Fruit fly (Drosophila melanogaster) whole organism, embryonic: ENCODE results near the gene Vti1a.

ENCODE experiments used
- Atf-2 ChIP-seq: fragments of 200-800 bp; sonication (Bioruptor generic); optimal IDR thresholded peaks from 2 replicates; lab custom pipeline; 2016; ENCODE audit warnings: missing biosample characterization, missing genetic modification characterization
- CG10209 ChIP-seq: fragments of 200-800 bp; sonication (Bioruptor generic); optimal IDR thresholded peaks from 3 replicates; lab custom pipeline; 2017; ENCODE audit warnings: missing biosample characterization, mild to moderate bottlenecking, missing genetic modification characterization, missing genetic modification reagents
- CG10321 ChIP-seq: fragments of 200-800 bp; sonication (Bioruptor generic); IDR thresholded peaks from 2 replicates; pipeline ENCODE4 v1.3.6; 2022; ENCODE audit warnings: missing biosample characterization, missing genetic modification characterization
- CG12104 ChIP-seq: fragments of 200-800 bp; sonication (Bioruptor generic); optimal IDR thresholded peaks from 3 replicates; lab custom pipeline; 2016; ENCODE audit warnings: missing biosample characterization, missing genetic modification characterization
- CG13123 ChIP-seq: fragments of 200-800 bp; sonication (Bioruptor generic); optimal IDR thresholded peaks from 2 replicates; lab custom pipeline; 2016; ENCODE audit warnings: missing biosample characterization, missing genetic modification characterization
- CG15011 ChIP-seq: fragments of 200-800 bp; sonication (Bioruptor generic); optimal IDR thresholded peaks from 3 replicates; lab custom pipeline; 2018; ENCODE audit warnings: missing biosample characterization, mild to moderate bottlenecking, missing genetic modification characterization
- CG17385 ChIP-seq: fragments of 200-800 bp; sonication (Bioruptor generic); optimal IDR thresholded peaks from 3 replicates; lab custom pipeline; 2018; ENCODE audit warnings: missing biosample characterization, mild to moderate bottlenecking, missing genetic modification characterization
- CG17568 ChIP-seq: fragments of 200-800 bp; sonication (Bioruptor generic); optimal IDR thresholded peaks from 2 replicates; lab custom pipeline; 2018; ENCODE audit warnings: missing biosample characterization, mild to moderate bottlenecking, missing genetic modification characterization, moderate library complexity
- CG17802 ChIP-seq: fragments of 200-800 bp; sonication (Bioruptor generic); optimal IDR thresholded peaks from 2 replicates; lab custom pipeline; 2018; ENCODE audit warnings: missing biosample characterization, mild to moderate bottlenecking, missing genetic modification characterization, moderate library complexity
- CG1792 ChIP-seq: fragments of 200-800 bp; sonication (Bioruptor generic); optimal IDR thresholded peaks from 2 replicates; lab custom pipeline; 2016; ENCODE audit warnings: missing biosample characterization, missing genetic modification characterization
- CG18619 ChIP-seq: fragments of 200-800 bp; sonication (Bioruptor generic); optimal IDR thresholded peaks from 3 replicates; lab custom pipeline; 2017; ENCODE audit warnings: missing biosample characterization, mild to moderate bottlenecking, missing genetic modification characterization
- CG31365 ChIP-seq: fragments of 200-800 bp; sonication (Bioruptor generic); optimal IDR thresholded peaks from 2 replicates; lab custom pipeline; 2018; ENCODE audit warnings: missing biosample characterization, mild to moderate bottlenecking, missing genetic modification characterization
- CG3281 ChIP-seq: fragments of 200-800 bp; sonication (Bioruptor generic); optimal IDR thresholded peaks from 3 replicates; lab custom pipeline; 2017; ENCODE audit warnings: missing biosample characterization, mild to moderate bottlenecking, missing genetic modification characterization
- CG3995 ChIP-seq: fragments of 200-800 bp; sonication (Bioruptor generic); optimal IDR thresholded peaks from 3 replicates; lab custom pipeline; 2016; ENCODE audit warnings: missing biosample characterization, missing genetic modification characterization
- CG4282 ChIP-seq: fragments of 200-800 bp; sonication (Bioruptor generic); optimal IDR thresholded peaks from 2 replicates; lab custom pipeline; 2016; ENCODE audit warnings: missing biosample characterization, missing genetic modification characterization
- CG4707 ChIP-seq: fragments of 200-800 bp; sonication (Bioruptor generic); optimal IDR thresholded peaks from 2 replicates; lab custom pipeline; 2018; ENCODE audit warnings: missing biosample characterization, mild to moderate bottlenecking, missing genetic modification characterization, moderate library complexity
- CG6854 ChIP-seq: fragments of 200-800 bp; sonication (Bioruptor generic); optimal IDR thresholded peaks from 3 replicates; lab custom pipeline; 2017; ENCODE audit warnings: missing biosample characterization, mild to moderate bottlenecking, missing genetic modification characterization
- CG7786 ChIP-seq: fragments of 200-800 bp; sonication (Bioruptor generic); optimal IDR thresholded peaks from 2 replicates; lab custom pipeline; 2016; ENCODE audit warnings: missing biosample characterization, missing genetic modification characterization
- CG9797 ChIP-seq: fragments of 200-800 bp; sonication (Bioruptor generic); optimal IDR thresholded peaks from 3 replicates; lab custom pipeline; 2018; ENCODE audit warnings: missing biosample characterization, mild to moderate bottlenecking, missing genetic modification characterization
- CHES-1-like ChIP-seq: fragments of 200-800 bp; sonication (Bioruptor generic); optimal IDR thresholded peaks from 2 replicates; lab custom pipeline; 2016; ENCODE audit warnings: missing biosample characterization, missing genetic modification characterization
- Camta ChIP-seq: fragments of 200-800 bp; sonication (Bioruptor generic); optimal IDR thresholded peaks from 2 replicates; lab custom pipeline; 2016; ENCODE audit warnings: missing biosample characterization, missing genetic modification characterization
- Dp ChIP-seq: fragments of 200-800 bp; sonication (Bioruptor generic); optimal IDR thresholded peaks from 2 replicates; lab custom pipeline; 2018; ENCODE audit warnings: missing biosample characterization, mild to moderate bottlenecking, missing genetic modification characterization, moderate library complexity
- Lhr ChIP-seq: fragments of 200-800 bp; sonication (Bioruptor generic); optimal IDR thresholded peaks from 3 replicates; lab custom pipeline; 2017; ENCODE audit warnings: mild to moderate bottlenecking, missing biosample characterization, missing genetic modification reagents, missing genetic modification characterization
- Mes4 ChIP-seq: fragments of 200-800 bp; sonication (Bioruptor generic); optimal IDR thresholded peaks from 2 replicates; lab custom pipeline; 2016; ENCODE audit warnings: missing biosample characterization, missing genetic modification characterization
- NC2β ChIP-seq: fragments of 200-800 bp; sonication (Bioruptor generic); optimal IDR thresholded peaks from 2 replicates; lab custom pipeline; 2016; ENCODE audit warnings: missing biosample characterization, missing genetic modification characterization
- NfI ChIP-seq: fragments of 200-800 bp; sonication (Bioruptor generic); optimal IDR thresholded peaks from 3 replicates; lab custom pipeline; 2018; ENCODE audit warnings: missing biosample characterization, mild to moderate bottlenecking, missing genetic modification characterization, moderate library complexity
- Opbp ChIP-seq: fragments of 200-800 bp; sonication (Bioruptor generic); IDR thresholded peaks from 3 replicates; pipeline ENCODE4 v1.3.6; 2022; ENCODE audit warnings: missing biosample characterization, missing genetic modification characterization; ENCODE audit not compliant: partially characterized antibody
- Ravus ChIP-seq: fragments of 200-800 bp; sonication (Bioruptor generic); IDR thresholded peaks from 2 replicates; pipeline ENCODE4 v1.3.6; 2022; ENCODE audit warnings: missing biosample characterization, missing genetic modification characterization
- Six4 ChIP-seq: fragments of 200-800 bp; sonication (Bioruptor generic); optimal IDR thresholded peaks from 2 replicates; lab custom pipeline; 2016; ENCODE audit warnings: missing biosample characterization, missing genetic modification characterization
- ac ChIP-seq: fragments of 200-800 bp; sonication (Bioruptor generic); optimal IDR thresholded peaks from 3 replicates; lab custom pipeline; 2017; ENCODE audit warnings: missing biosample characterization, mild to moderate bottlenecking, missing genetic modification characterization
- amos ChIP-seq: fragments of 200-800 bp; sonication (Bioruptor generic); IDR thresholded peaks from 2 replicates; pipeline ENCODE4 v1.3.6; 2022; ENCODE audit warnings: missing biosample characterization, missing genetic modification characterization; ENCODE audit not compliant: partially characterized antibody
- ash1 ChIP-seq: fragments of 200-800 bp; sonication (Bioruptor generic); optimal IDR thresholded peaks from 2 replicates; lab custom pipeline; 2018; ENCODE audit warnings: missing biosample characterization, mild to moderate bottlenecking, missing genetic modification characterization
- az2 ChIP-seq: fragments of 200-800 bp; sonication (Bioruptor generic); optimal IDR thresholded peaks from 3 replicates; lab custom pipeline; 2016; ENCODE audit warnings: missing biosample characterization, missing genetic modification characterization
- br ChIP-seq: fragments of >200 bp; optimal IDR thresholded peaks from 2 replicates; lab custom pipeline; 2017
- btn ChIP-seq: fragments of 200-800 bp; sonication (Bioruptor generic); optimal IDR thresholded peaks from 2 replicates; lab custom pipeline; 2016; ENCODE audit warnings: missing biosample characterization, missing genetic modification characterization
- chif ChIP-seq, 2 experiments: fragments of 200-800 bp; sonication (Bioruptor generic); optimal IDR thresholded peaks; 3 replicates each; lab custom pipeline; 2016; ENCODE audit warnings: missing biosample characterization in 2 of 2, missing genetic modification characterization in 2 of 2
- chm ChIP-seq: fragments of 200-800 bp; sonication (Bioruptor generic); IDR thresholded peaks from 2 replicates; pipeline ENCODE4 v1.3.6; 2022; ENCODE audit warnings: missing biosample characterization, missing genetic modification characterization
- gro ChIP-seq: fragments of 200-800 bp; sonication (Bioruptor generic); optimal IDR thresholded peaks from 2 replicates; lab custom pipeline; 2016; ENCODE audit warnings: missing biosample characterization, missing genetic modification characterization
- hbn ChIP-seq: fragments of 200-800 bp; sonication (Bioruptor generic); IDR thresholded peaks from 2 replicates; pipeline ENCODE4 v1.3.6; 2022; ENCODE audit warnings: missing biosample characterization, missing genetic modification characterization; ENCODE audit not compliant: partially characterized antibody
- p53 ChIP-seq: fragments of 200-800 bp; sonication (Bioruptor generic); optimal IDR thresholded peaks from 2 replicates; lab custom pipeline; 2016; ENCODE audit warnings: missing biosample characterization, missing genetic modification characterization
- pb ChIP-seq: fragments of 200-800 bp; sonication (Bioruptor generic); optimal IDR thresholded peaks from 3 replicates; lab custom pipeline; 2016; ENCODE audit warnings: missing biosample characterization, missing genetic modification characterization
- pnt ChIP-seq: fragments of 200-800 bp; sonication (Bioruptor generic); optimal IDR thresholded peaks from 3 replicates; lab custom pipeline; 2016; ENCODE audit warnings: missing biosample characterization, missing genetic modification characterization
- pum ChIP-seq: fragments of 200-800 bp; sonication (Bioruptor generic); optimal IDR thresholded peaks from 2 replicates; lab custom pipeline; 2016; ENCODE audit warnings: missing biosample characterization, missing genetic modification characterization
- rib ChIP-seq: fragments of 200-800 bp; sonication (Bioruptor generic); IDR thresholded peaks from 2 replicates; pipeline ENCODE4 v1.3.6; 2022; ENCODE audit warnings: missing biosample characterization, missing genetic modification characterization
- salm ChIP-seq: fragments of 200-800 bp; sonication (Bioruptor generic); optimal IDR thresholded peaks from 2 replicates; lab custom pipeline; 2018; ENCODE audit warnings: missing biosample characterization, mild to moderate bottlenecking, missing genetic modification characterization
- slou ChIP-seq: fragments of 200-800 bp; sonication (Bioruptor generic); optimal IDR thresholded peaks from 3 replicates; lab custom pipeline; 2016; ENCODE audit warnings: missing biosample characterization, missing genetic modification characterization
- sug ChIP-seq: fragments of 200-800 bp; optimal IDR thresholded peaks from 2 replicates; lab custom pipeline; 2019; ENCODE audit warnings: missing biosample characterization, mild to moderate bottlenecking, missing genetic modification characterization, moderate library complexity
- toy ChIP-seq: fragments of 200-800 bp; sonication (Bioruptor generic); IDR thresholded peaks from 2 replicates; pipeline ENCODE4 v1.3.6; 2022; ENCODE audit warnings: missing biosample characterization, missing genetic modification characterization
- usp ChIP-seq: fragments of >200 bp; optimal IDR thresholded peaks from 2 replicates; lab custom pipeline; 2017; ENCODE audit warnings: missing biosample characterization, missing genetic modification characterization
- wek ChIP-seq: fragments of 200-800 bp; sonication (Bioruptor generic); optimal IDR thresholded peaks from 3 replicates; lab custom pipeline; 2018; ENCODE audit warnings: missing biosample characterization, mild to moderate bottlenecking, missing genetic modification characterization, moderate library complexity

The Vti1a gene

dm6 chr3L:724518-725341 is 32.0 kb upstream of the Vti1a start (continued):
- TF ChIP-seq Camta (GFP tag; lab: Kevin White, UChicago) = peak; percentile 99
- TF ChIP-seq pnt (GFP tag; lab: Kevin White, UChicago) = peak; percentile 95
- TF ChIP-seq pb = peak; percentile 75
- TF ChIP-seq Six4 = peak; percentile 95
- TF ChIP-seq gro = peak; percentile 72
- no peak for TF ChIP-seq usp (GFP tag; lab: Kevin White, UChicago)
- TF ChIP-seq CG10321 (GFP tag; lab: Robert Waterston, UW) = peak; percentile 66; the same call in 1 of the 2 replicates
- peak; percentile 77 for TF ChIP-seq CG17385 (GFP tag; lab: Kevin White, UChicago)
- TF ChIP-seq Lhr (GFP tag; lab: Kevin White, UChicago) = peak; percentile 95
- no peak for TF ChIP-seq hbn
- TF ChIP-seq CG12104 = peak; percentile 89
- TF ChIP-seq p53 (GFP tag; lab: Kevin White, UChicago) = peak; percentile 88
- TF ChIP-seq NC2β (GFP tag; lab: Kevin White, UChicago) = peak; percentile 97
- TF ChIP-seq CG3995 = no peak
- TF ChIP-seq CG4282 (GFP tag; lab: Kevin White, UChicago) = peak; percentile 90
- TF ChIP-seq chm (GFP tag; lab: Robert Waterston, UW) = peak; percentile 95
- peak; percentile 81 for TF ChIP-seq CG13123 (GFP tag; lab: Kevin White, UChicago)
- TF ChIP-seq br = no peak
- TF ChIP-seq CG9797 (GFP tag; lab: Kevin White, UChicago) = peak; percentile 56
- no peak for TF ChIP-seq sug (tag; lab: Kevin White, UChicago)
- peak; percentile 86 for TF ChIP-seq CG18619 (GFP tag; lab: Kevin White, UChicago)
- TF ChIP-seq toy (GFP tag; lab: Robert Waterston, UW) = peak; percentile 70
- no peak for TF ChIP-seq Dp (GFP tag; lab: Kevin White, UChicago)
- peak; percentile 65 for TF ChIP-seq CG6854 (GFP tag; lab: Kevin White, UChicago)
- TF ChIP-seq pum (GFP tag; lab: Kevin White, UChicago) = peak; percentile 94
- peak; percentile 59 for TF ChIP-seq CG31365
- peak; percentile 88 for TF ChIP-seq CG17568 (GFP tag; lab: Kevin White, UChicago)
- TF ChIP-seq ash1 (GFP tag; lab: Kevin White, UChicago) = peak; percentile 17
- TF ChIP-seq CG3281 (GFP tag; lab: Kevin White, UChicago) = peak; percentile 64
- peak; percentile 94 for TF ChIP-seq salm (tag; lab: Kevin White, UChicago)
- TF ChIP-seq Atf-2 = peak; percentile 96
- TF ChIP-seq wek (GFP tag; lab: Kevin White, UChicago) = peak; percentile 84
- TF ChIP-seq CG4707 (GFP tag; lab: Kevin White, UChicago) = peak; percentile 98
- TF ChIP-seq Ravus (GFP tag; lab: Robert Waterston, UW) = peak; percentile 44
- peak; percentile 90 for TF ChIP-seq CHES-1-like (GFP tag; lab: Kevin White, UChicago)
- peak; percentile 95 for TF ChIP-seq az2 (GFP tag; lab: Kevin White, UChicago)
- TF ChIP-seq rib = no peak
- TF ChIP-seq CG10209 (GFP tag; lab: Kevin White, UChicago) = peak; percentile 93
- peak; percentile 90 for TF ChIP-seq CG1792 (GFP tag; lab: Kevin White, UChicago)
- TF ChIP-seq amos (GFP tag; lab: Robert Waterston, UW) = no peak
- TF ChIP-seq CG7786 (GFP tag; lab: Kevin White, UChicago) = peak; percentile 84
- TF ChIP-seq slou = peak; percentile 88
- TF ChIP-seq NfI (GFP tag; lab: Kevin White, UChicago) = peak; percentile 72
- TF ChIP-seq chif (GFP tag; optimal IDR thresholded peaks at IDR 0.05; lab: Kevin White, UChicago) = peak; percentile 95 to 96
- peak; percentile 87 for TF ChIP-seq CG17802 (tag; lab: Kevin White, UChicago)
- peak; percentile 93 for TF ChIP-seq btn (GFP tag; lab: Kevin White, UChicago)
- TF ChIP-seq Opbp (GFP tag; lab: Robert Waterston, UW) = peak; percentile 26; the same call in 1 of the 3 replicates
- peak; percentile 97 for TF ChIP-seq Mes4 (GFP tag; lab: Kevin White, UChicago)
- peak; percentile 98 for TF ChIP-seq ac
- TF ChIP-seq CG15011 (GFP tag; lab: Kevin White, UChicago) = peak; percentile 81
